Fruit fly (Drosophila melanogaster) whole organism: Measurements from ENCODE around the gene CG4653.

Experiments used
- CG8478 ChIP-seq: fragments of >200 bp; optimal IDR thresholded peaks from 2 replicates; lab custom pipeline; 2018; ENCODE audit warnings: inconsistent platforms
- Dll ChIP-seq: fragments of >200 bp; optimal IDR thresholded peaks from 2 replicates; lab custom pipeline; 2017
- EcR ChIP-seq, 2 experiments: fragments of >200 bp; optimal IDR thresholded peaks; 2 replicates each; lab custom pipeline; 2017; ENCODE audit warnings: missing biosample characterization in 2 of 2, missing genetic modification characterization in 2 of 2, missing genetic modification reagents in 2 of 2
- pan ChIP-seq: fragments of >200 bp; optimal IDR thresholded peaks from 2 replicates; lab custom pipeline; 2017
- psq ChIP-seq: fragments of >200 bp; optimal IDR thresholded peaks from 2 replicates; lab custom pipeline; 2017
- usp ChIP-seq: fragments of >200 bp; optimal IDR thresholded peaks from 2 replicates; lab custom pipeline; 2017; ENCODE audit warnings: missing biosample characterization, missing genetic modification characterization, mixed read lengths

CG4653 gene

dm6 chrX:16694959-16695358 lies 8.9 kb upstream of the CG4653 start, which contains the start of gene Septin4:
TSS of gene Septin4 (minus strand) at chrX:16695173.
- TF ChIP-seq psq (lab: Kevin White, UChicago), result no peak
- no peak for TF ChIP-seq usp
- TF ChIP-seq Dll (lab: Kevin White, UChicago), result no peak
- no peak for TF ChIP-seq pan (lab: Kevin White, UChicago)
- no peak for TF ChIP-seq CG8478 (lab: Kevin White, UChicago)
- TF ChIP-seq EcR (GFP tag; optimal IDR thresholded peaks at IDR 0.05; lab: Kevin White, UChicago), result no peak

DNA sequence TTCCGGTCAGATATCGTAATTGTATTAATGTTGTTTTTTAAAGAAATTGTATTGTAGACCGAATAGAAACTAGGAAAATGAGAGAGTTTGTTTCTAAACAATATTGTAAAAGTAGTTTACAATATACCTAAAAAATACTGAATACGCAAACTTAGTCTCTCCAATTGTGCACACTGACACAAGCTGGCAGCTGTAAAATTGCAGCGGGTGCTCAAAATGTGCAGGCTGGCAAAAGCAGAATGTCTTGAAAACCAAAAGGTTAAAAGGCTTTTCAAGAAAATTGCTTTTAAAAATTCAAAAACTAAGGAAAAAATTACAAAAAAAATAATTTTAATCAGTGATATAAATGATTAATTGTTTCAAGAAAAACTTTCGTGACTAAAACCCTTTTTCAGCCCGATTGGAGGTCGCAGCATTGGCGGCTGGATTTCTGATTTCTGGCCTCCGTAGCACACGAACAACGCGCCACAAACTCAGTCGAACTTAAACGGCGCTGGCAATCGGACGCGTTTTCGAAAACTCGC lies 8.2 kb upstream of the CG4653 start, which contains the start of gene CG4678:
CG4678 (plus strand) TSS at position 474 of the 524 bp plus-strand sequence.
- TF ChIP-seq CG8478 (lab: Kevin White, UChicago) (no peak), psq (lab: Kevin White, UChicago) (no peak), usp (no peak), EcR (GFP tag; optimal IDR thresholded peaks at IDR 0.05; lab: Kevin White, UChicago) (no peak), Dll (lab: Kevin White, UChicago) (no peak), pan (lab: Kevin White, UChicago) (no peak)

DNA sequence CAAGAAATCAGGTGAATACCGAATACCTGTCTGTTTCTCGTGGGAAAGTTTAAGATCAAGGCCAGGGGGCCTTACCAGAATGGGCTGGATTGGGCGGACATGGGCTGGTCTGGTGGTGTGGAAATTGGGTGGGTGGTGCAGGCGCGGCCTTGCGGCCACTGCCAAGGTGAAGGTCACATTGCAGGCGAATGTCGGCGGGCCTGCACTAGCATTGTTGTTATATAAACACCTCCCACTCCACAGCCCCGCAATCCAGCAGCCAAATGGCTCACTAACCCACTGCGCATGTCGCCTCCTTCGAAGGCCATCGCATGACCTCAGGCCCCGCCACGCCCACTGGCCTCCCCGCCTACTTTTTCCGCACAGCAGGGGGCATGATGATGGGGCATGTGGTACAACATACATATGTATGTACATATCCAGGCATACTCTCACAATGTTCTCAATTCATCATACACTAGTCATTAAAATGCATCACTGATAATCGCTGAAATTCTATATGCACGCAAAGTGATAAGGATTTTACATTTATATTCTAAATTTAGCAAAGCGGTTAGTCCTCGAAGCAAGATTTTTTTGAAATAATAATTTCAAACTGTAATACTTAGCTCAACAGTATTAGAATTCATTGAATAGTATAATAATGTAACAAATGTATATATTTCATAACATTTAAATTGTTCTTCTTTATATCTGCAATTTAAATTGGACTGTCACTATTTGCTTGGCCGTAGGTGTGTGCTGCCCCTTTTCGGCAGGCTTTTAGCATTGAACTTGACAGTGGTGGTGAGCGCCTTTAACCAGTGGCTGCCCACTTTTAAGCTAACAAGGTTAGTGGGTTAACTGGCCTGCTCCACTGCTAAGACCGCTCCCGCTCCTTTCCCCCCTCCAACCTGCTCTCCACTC lies 7.0 kb upstream of the CG4653 start:
- no peak for TF ChIP-seq usp
- TF ChIP-seq CG8478 (lab: Kevin White, UChicago), result no peak
- no peak for TF ChIP-seq pan (lab: Kevin White, UChicago)
- TF ChIP-seq EcR (GFP tag; optimal IDR thresholded peaks at IDR 0.05; lab: Kevin White, UChicago), result no peak
- no peak for TF ChIP-seq Dll (lab: Kevin White, UChicago)
- no peak for TF ChIP-seq psq (lab: Kevin White, UChicago)

dm6 chrX:16697882-16698571 lies 5.9 kb upstream of the CG4653 start:
- TF ChIP-seq CG8478 (lab: Kevin White, UChicago) (no peak), EcR (GFP tag; optimal IDR thresholded peaks at IDR 0.05; lab: Kevin White, UChicago) (no peak), usp (no peak), Dll (lab: Kevin White, UChicago) (no peak), pan (lab: Kevin White, UChicago) (no peak), psq (lab: Kevin White, UChicago) (no peak)

DNA sequence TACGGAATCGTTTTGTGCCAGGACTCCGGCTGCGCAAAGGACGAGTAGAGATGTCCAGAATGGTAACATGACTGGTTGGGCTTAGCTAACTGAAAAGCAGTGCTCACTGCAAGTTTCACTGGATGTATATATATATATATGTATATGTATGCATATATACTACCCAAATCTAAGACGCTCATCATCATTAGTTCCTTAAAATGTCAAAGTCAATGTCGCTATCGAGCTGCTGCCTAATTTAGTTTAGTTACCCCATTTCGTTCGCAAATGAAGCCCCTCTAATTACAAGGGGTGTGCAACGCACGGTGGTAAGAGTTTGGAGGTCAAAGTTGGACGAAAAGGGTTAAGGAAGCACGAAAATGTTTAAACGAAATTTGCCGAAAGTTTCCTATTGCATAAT lies 3.8 kb upstream of the CG4653 start, which contains the start of gene CG9676:
CG9676 (minus strand) TSS at position 101 of the 400 bp plus-strand sequence.
- TF ChIP-seq pan (lab: Kevin White, UChicago) (no peak), usp (no peak), CG8478 (lab: Kevin White, UChicago) (no peak), psq (lab: Kevin White, UChicago) (no peak), Dll (lab: Kevin White, UChicago) (no peak), EcR (GFP tag; optimal IDR thresholded peaks at IDR 0.05; lab: Kevin White, UChicago) (no peak)

dm6 chrX:16701941-16702340 lies 1.9 kb upstream of the CG4653 start, which contains the start of gene sphe:
TSS of gene sphe (minus strand) at chrX:16701972.
- no peak for TF ChIP-seq psq (lab: Kevin White, UChicago)
- no peak for TF ChIP-seq CG8478 (lab: Kevin White, UChicago)
- TF ChIP-seq pan (lab: Kevin White, UChicago), result no peak
- TF ChIP-seq EcR (GFP tag; optimal IDR thresholded peaks at IDR 0.05; lab: Kevin White, UChicago), result no peak
- TF ChIP-seq Dll (lab: Kevin White, UChicago), result no peak
- no peak for TF ChIP-seq usp

- TF ChIP-seq usp (no peak), pan (lab: Kevin White, UChicago) (no peak), Dll (lab: Kevin White, UChicago) (no peak), CG8478 (lab: Kevin White, UChicago) (no peak), psq (lab: Kevin White, UChicago) (no peak), EcR (GFP tag; optimal IDR thresholded peaks at IDR 0.05; lab: Kevin White, UChicago) (no peak)
These were observed 2.9 kb downstream of the CG4653 start, which contains the start of gene CG9672 for dm6 chrX:16706774-16707173. TSS of gene CG9672 (minus strand) at chrX:16706874.

DNA sequence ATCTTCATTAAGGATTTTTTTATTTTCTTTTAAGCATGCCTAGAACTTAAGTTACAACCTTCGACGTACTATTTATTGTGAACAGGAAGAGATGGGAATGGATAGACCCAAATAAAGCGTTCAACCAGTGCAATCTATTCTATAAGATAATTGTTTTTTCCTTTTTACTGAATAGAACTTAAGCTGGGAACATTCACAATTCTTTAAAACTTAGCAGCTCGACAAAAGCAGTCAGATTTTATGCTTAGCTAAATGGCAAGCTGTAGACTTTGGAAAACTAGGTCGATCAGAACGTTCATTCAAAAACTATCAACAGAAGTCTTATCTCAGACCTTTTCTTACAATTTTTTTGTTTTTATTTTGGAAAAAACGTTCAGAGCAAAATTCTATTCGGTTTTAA lies 7.1 kb downstream of the CG4653 start, which contains the start of gene CG13008:
CG13008 (plus strand) TSS at position 301 of the 400 bp plus-strand sequence.
- TF ChIP-seq psq (lab: Kevin White, UChicago), result no peak
- TF ChIP-seq pan (lab: Kevin White, UChicago), result no peak
- no peak for TF ChIP-seq EcR (GFP tag; optimal IDR thresholded peaks at IDR 0.05; lab: Kevin White, UChicago)
- TF ChIP-seq Dll (lab: Kevin White, UChicago), result no peak
- TF ChIP-seq CG8478 (lab: Kevin White, UChicago), result no peak
- no peak for TF ChIP-seq usp

DNA sequence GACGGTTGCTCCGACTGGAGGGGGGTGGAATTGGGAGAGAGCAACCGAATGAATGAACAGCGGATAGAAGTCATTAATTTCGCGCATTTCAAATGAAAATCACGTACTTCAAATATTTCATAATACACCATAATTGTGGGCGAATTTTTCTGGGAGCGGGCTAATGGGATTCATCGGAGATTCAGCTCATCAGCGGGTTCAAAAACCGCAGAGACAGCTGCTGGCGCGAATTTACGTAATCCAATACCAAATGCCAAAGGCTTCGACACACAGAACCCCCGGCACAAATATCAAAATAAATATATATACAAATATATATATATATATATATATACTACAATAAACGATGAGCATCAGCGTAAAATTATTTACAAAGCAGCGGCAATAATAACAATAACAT lies 12.8 kb downstream of the CG4653 start:
- TF ChIP-seq usp (no peak), EcR (GFP tag; optimal IDR thresholded peaks at IDR 0.05; lab: Kevin White, UChicago) (no peak), pan (lab: Kevin White, UChicago) (no peak), CG8478 (lab: Kevin White, UChicago) (no peak), Dll (lab: Kevin White, UChicago) (no peak), psq (lab: Kevin White, UChicago) (no peak)

DNA sequence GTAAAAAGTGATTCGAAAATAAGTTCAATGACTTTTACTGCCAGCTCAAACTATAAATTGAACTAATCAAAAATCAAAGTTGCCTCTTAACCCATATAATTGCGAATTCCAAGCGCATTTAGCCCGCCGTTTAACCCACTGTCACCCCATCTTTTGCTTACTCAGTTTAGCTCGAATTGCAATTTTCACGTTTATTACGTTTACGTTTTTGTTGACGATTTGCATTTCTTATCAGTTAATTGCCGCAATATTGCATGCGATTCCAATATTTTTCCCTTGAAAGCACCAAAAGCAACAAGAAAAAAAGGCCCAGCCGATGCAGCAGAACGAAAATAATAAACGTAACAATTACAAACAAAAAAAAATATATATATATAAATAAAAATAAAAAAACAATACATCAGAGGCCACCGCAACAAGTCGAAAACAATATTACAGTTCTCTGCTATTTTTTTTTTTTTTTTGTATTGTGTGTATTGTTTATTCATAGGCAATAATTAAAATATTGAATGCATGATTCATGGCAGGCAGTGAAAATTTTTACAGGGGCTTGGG lies 14.4 kb downstream of the CG4653 start:
- TF ChIP-seq CG8478 (lab: Kevin White, UChicago) (no peak), pan (lab: Kevin White, UChicago) (no peak), psq (lab: Kevin White, UChicago) (no peak), usp (no peak), Dll (lab: Kevin White, UChicago) (no peak), EcR (GFP tag; optimal IDR thresholded peaks at IDR 0.05; lab: Kevin White, UChicago) (no peak)
